Fruit fly (Drosophila melanogaster): ENCODE results near the gene dpr2.

dpr2 gene

dm6 chr2L:10965962-10966361 is 2.0 kb upstream of the dpr2 start:
- no peak for TF ChIP-seq tj (GFP tag; optimal IDR thresholded peaks at IDR 0.05)
- no peak for TF ChIP-seq ovo (GFP tag; optimal IDR thresholded peaks at IDR 0.05)
- no peak for TF ChIP-seq cnc (optimal IDR thresholded peaks at IDR 0.05)
- TF ChIP-seq kay (GFP tag; ENCODE audit: borderline replicate concordance), result no peak

- TF ChIP-seq kay (GFP tag; ENCODE audit: borderline replicate concordance) (no peak), Clk (GFP tag; optimal IDR thresholded peaks at IDR 0.05) (no peak), CG11617 (GFP tag; optimal IDR thresholded peaks at IDR 0.05) (no peak), Hr96 (GFP tag; optimal IDR thresholded peaks at IDR 0.05) (no peak), cnc (optimal IDR thresholded peaks at IDR 0.05) (no peak), CG1620 (GFP tag; optimal IDR thresholded peaks at IDR 0.05) (no peak), Crg-1 (GFP tag; optimal IDR thresholded peaks at IDR 0.05) (no peak), cic (GFP tag; optimal IDR thresholded peaks at IDR 0.05) (no peak), toe (GFP tag; optimal IDR thresholded peaks at IDR 0.05) (peak; percentile 13), Mnt (GFP tag; optimal IDR thresholded peaks at IDR 0.05) (no peak), tj (GFP tag; optimal IDR thresholded peaks at IDR 0.05) (no peak), CG12768 (GFP tag; optimal IDR thresholded peaks at IDR 0.05) (no peak), pad (GFP tag; optimal IDR thresholded peaks at IDR 0.05) (peak; percentile 93), CG33017 (tag; optimal IDR thresholded peaks at IDR 0.05) (no peak), CG5204 (GFP tag; optimal IDR thresholded peaks at IDR 0.05) (no peak), ovo (GFP tag; optimal IDR thresholded peaks at IDR 0.05) (no peak), CG7101 (tag; optimal IDR thresholded peaks at IDR 0.05) (no peak)
Measured at dm6 chr2L:10964493-10964892, 540 bp upstream of the dpr2 start.

dm6 chr2L:10940196-10940595 is 23.8 kb downstream of the dpr2 start:
- TF ChIP-seq kay (GFP tag; ENCODE audit: borderline replicate concordance) (peak; percentile 25), CG5204 (GFP tag; optimal IDR thresholded peaks at IDR 0.05) (no peak)

dm6 chr2L:10936362-10936761 is 27.6 kb downstream of the dpr2 start, which contains the start of gene CG14072:
CG14072 (plus strand) TSS chr2L:10936662.
- no peak for TF ChIP-seq pad (GFP tag; optimal IDR thresholded peaks at IDR 0.05)
- TF ChIP-seq CG14711 (tag; optimal IDR thresholded peaks at IDR 0.05), result no peak
- no peak for TF ChIP-seq cic (GFP tag; optimal IDR thresholded peaks at IDR 0.05)
- TF ChIP-seq CG5204 (GFP tag; optimal IDR thresholded peaks at IDR 0.05), result no peak
- TF ChIP-seq toe (GFP tag; optimal IDR thresholded peaks at IDR 0.05), result no peak
- TF ChIP-seq kay (GFP tag; ENCODE audit: borderline replicate concordance), result no peak
- no peak for TF ChIP-seq cnc (optimal IDR thresholded peaks at IDR 0.05)
- TF ChIP-seq Clk (GFP tag; optimal IDR thresholded peaks at IDR 0.05), result no peak
- no peak for TF ChIP-seq Crg-1 (GFP tag; optimal IDR thresholded peaks at IDR 0.05)
- no peak for TF ChIP-seq CG1620 (GFP tag; optimal IDR thresholded peaks at IDR 0.05)
- no peak for TF ChIP-seq tj (GFP tag; optimal IDR thresholded peaks at IDR 0.05)
- no peak for TF ChIP-seq CG33017 (tag; optimal IDR thresholded peaks at IDR 0.05)
- no peak for TF ChIP-seq bab1 (GFP tag; optimal IDR thresholded peaks at IDR 0.05)

dm6 chr2L:10910548-10910947 is 53.4 kb downstream of the dpr2 start, which contains the start of gene CG14069:
CG14069 (minus strand) TSS chr2L:10910648.
- TF ChIP-seq cic (GFP tag; optimal IDR thresholded peaks at IDR 0.05) (no peak), CG14711 (tag; optimal IDR thresholded peaks at IDR 0.05) (no peak), CG7045 (GFP tag; optimal IDR thresholded peaks at IDR 0.05) (no peak), bab1 (GFP tag; optimal IDR thresholded peaks at IDR 0.05) (no peak), CG1620 (GFP tag; optimal IDR thresholded peaks at IDR 0.05) (no peak), CG33017 (tag; optimal IDR thresholded peaks at IDR 0.05) (no peak), cnc (optimal IDR thresholded peaks at IDR 0.05) (no peak), CG12768 (GFP tag; optimal IDR thresholded peaks at IDR 0.05) (no peak), Crg-1 (GFP tag; optimal IDR thresholded peaks at IDR 0.05) (no peak), Hr96 (GFP tag; optimal IDR thresholded peaks at IDR 0.05) (no peak), CG7101 (tag; optimal IDR thresholded peaks at IDR 0.05) (no peak), Mnt (GFP tag; optimal IDR thresholded peaks at IDR 0.05) (no peak), kay (GFP tag; ENCODE audit: borderline replicate concordance) (no peak), Clk (GFP tag; optimal IDR thresholded peaks at IDR 0.05) (no peak), pad (GFP tag; optimal IDR thresholded peaks at IDR 0.05) (no peak)

dm6 chr2L:10908793-10909192 is 55.2 kb downstream of the dpr2 start, which contains the start of gene CG7309:
CG7309 (minus strand) TSS chr2L:10908893.
- no peak for TF ChIP-seq CG14711 (tag; optimal IDR thresholded peaks at IDR 0.05)
- no peak for TF ChIP-seq Clk (GFP tag; optimal IDR thresholded peaks at IDR 0.05)
- no peak for TF ChIP-seq CG7101 (tag; optimal IDR thresholded peaks at IDR 0.05)
- no peak for TF ChIP-seq Mnt (GFP tag; optimal IDR thresholded peaks at IDR 0.05)
- no peak for TF ChIP-seq CG1620 (GFP tag; optimal IDR thresholded peaks at IDR 0.05)
- no peak for TF ChIP-seq CG12768 (GFP tag; optimal IDR thresholded peaks at IDR 0.05)

- TF ChIP-seq CG5204 (GFP tag; optimal IDR thresholded peaks at IDR 0.05) (no peak), CG7045 (GFP tag; optimal IDR thresholded peaks at IDR 0.05) (no peak), CG14711 (tag; optimal IDR thresholded peaks at IDR 0.05) (no peak), Mnt (GFP tag; optimal IDR thresholded peaks at IDR 0.05) (no peak), CG12768 (GFP tag; optimal IDR thresholded peaks at IDR 0.05) (no peak), cnc (optimal IDR thresholded peaks at IDR 0.05) (no peak), CG7101 (tag; optimal IDR thresholded peaks at IDR 0.05) (no peak), pad (GFP tag; optimal IDR thresholded peaks at IDR 0.05) (no peak), Hr96 (GFP tag; optimal IDR thresholded peaks at IDR 0.05) (no peak), cic (GFP tag; optimal IDR thresholded peaks at IDR 0.05) (no peak)
Measured at dm6 chr2L:10901685-10902084, 62.3 kb downstream of the dpr2 start, which contains the start of gene CG14070. CG14070 (minus strand) TSS chr2L:10901785.

All from whole organism, adult.